Fruit fly (Drosophila melanogaster) whole organism, embryonic: ENCODE data around the gene CG3704.

Experiments used
- BEAF-32 ChIP-seq: fragments of 200-800 bp; sonication (Bioruptor generic); optimal IDR thresholded peaks from 3 replicates; lab custom pipeline; 2017; ENCODE audit warnings: missing biosample characterization, missing genetic modification characterization, mild to moderate bottlenecking, moderate library complexity, missing genetic modification reagents
- CG12769 ChIP-seq: fragments of 200-800 bp; sonication (Bioruptor generic); optimal IDR thresholded peaks from 2 replicates; lab custom pipeline; 2019; ENCODE audit warnings: missing biosample characterization, mild to moderate bottlenecking, missing genetic modification characterization, moderate library complexity
- CG13424 ChIP-seq: fragments of 200-800 bp; sonication (Bioruptor generic); optimal IDR thresholded peaks from 2 replicates; lab custom pipeline; 2019; ENCODE audit warnings: missing biosample characterization, mild to moderate bottlenecking, missing genetic modification characterization, moderate library complexity
- CG15269 ChIP-seq: fragments of 200-800 bp; sonication (Bioruptor generic); optimal IDR thresholded peaks from 2 replicates; lab custom pipeline; 2018; ENCODE audit warnings: missing biosample characterization, mild to moderate bottlenecking, missing genetic modification characterization, moderate library complexity
- CG15696 ChIP-seq: fragments of 200-800 bp; sonication (Bioruptor generic); optimal IDR thresholded peaks from 2 replicates; lab custom pipeline; 2019; ENCODE audit warnings: missing biosample characterization, mild to moderate bottlenecking, missing genetic modification characterization, moderate library complexity
- CG1602 ChIP-seq: fragments of 200-800 bp; sonication (Bioruptor generic); optimal IDR thresholded peaks from 3 replicates; lab custom pipeline; 2016; ENCODE audit warnings: missing biosample characterization, missing genetic modification characterization
- CG18011 ChIP-seq: fragments of 200-800 bp; sonication (Bioruptor generic); optimal IDR thresholded peaks from 2 replicates; lab custom pipeline; 2017; ENCODE audit warnings: missing biosample characterization, missing genetic modification characterization, mild to moderate bottlenecking, moderate library complexity, missing genotype
- CG18262 ChIP-seq: fragments of 200-800 bp; optimal IDR thresholded peaks from 3 replicates; lab custom pipeline; 2019; ENCODE audit warnings: missing biosample characterization, mild to moderate bottlenecking, missing genetic modification characterization, moderate library complexity
- CG3065 ChIP-seq: fragments of 200-800 bp; sonication (Bioruptor generic); optimal IDR thresholded peaks from 2 replicates; lab custom pipeline; 2016; ENCODE audit warnings: missing biosample characterization, missing genetic modification characterization
- CG3847 ChIP-seq: fragments of 200-800 bp; sonication (Bioruptor generic); IDR thresholded peaks from 2 replicates; pipeline ENCODE4 v1.3.6; 2022; ENCODE audit warnings: missing biosample characterization, missing genetic modification characterization
- CG7357 ChIP-seq: fragments of 200-800 bp; sonication (Bioruptor generic); IDR thresholded peaks from 3 replicates; pipeline ENCODE4 v1.3.6; 2022; ENCODE audit warnings: missing biosample characterization, missing genetic modification characterization
- CG9437 ChIP-seq: fragments of 200-800 bp; sonication (Bioruptor generic); optimal IDR thresholded peaks from 2 replicates; lab custom pipeline; 2018; ENCODE audit warnings: missing biosample characterization, mild to moderate bottlenecking, missing genetic modification characterization
- D ChIP-seq, 2 experiments: fragments of 200-800 bp in 1 of 2; fragments of >200 bp in 1 of 2; sonication (Bioruptor generic) in 1 of 2; optimal IDR thresholded peaks; 2 replicates in 1 of 2; 3 replicates in 1 of 2; lab custom pipeline; 2017; ENCODE audit warnings: mild to moderate bottlenecking in 1 of 2, missing biosample characterization in 1 of 2, missing genetic modification characterization in 1 of 2, missing genetic modification reagents in 1 of 2
- D19A ChIP-seq: fragments of 200-800 bp; optimal IDR thresholded peaks from 3 replicates; lab custom pipeline; 2019; ENCODE audit warnings: missing biosample characterization, mild to moderate bottlenecking, missing genetic modification characterization, moderate library complexity
- D19B ChIP-seq: fragments of 200-800 bp; sonication (Bioruptor generic); optimal IDR thresholded peaks from 2 replicates; lab custom pipeline; 2017; ENCODE audit warnings: missing biosample characterization, mild to moderate bottlenecking, missing genetic modification characterization
- Dip2 ChIP-seq: fragments of 200-800 bp; sonication (Bioruptor generic); IDR thresholded peaks from 2 replicates; pipeline ENCODE4 v1.3.6; 2022; ENCODE audit warnings: missing biosample characterization, missing genetic modification characterization
- Dip3 ChIP-seq: fragments of 200-800 bp; sonication (Bioruptor generic); optimal IDR thresholded peaks from 3 replicates; lab custom pipeline; 2016; ENCODE audit warnings: missing biosample characterization, missing genetic modification characterization
- Doc2 ChIP-seq: fragments of 200-800 bp; sonication (Bioruptor generic); IDR thresholded peaks from 2 replicates; pipeline ENCODE4 v1.3.6; 2022; ENCODE audit warnings: missing biosample characterization, missing genetic modification characterization
- Fer1 ChIP-seq: fragments of 200-800 bp; sonication (Bioruptor generic); optimal IDR thresholded peaks from 2 replicates; lab custom pipeline; 2017; ENCODE audit warnings: missing biosample characterization, mild to moderate bottlenecking, missing genetic modification characterization
- Fer3 ChIP-seq: fragments of 200-800 bp; sonication (Bioruptor generic); optimal IDR thresholded peaks from 2 replicates; lab custom pipeline; 2018; ENCODE audit warnings: missing biosample characterization, mild to moderate bottlenecking, missing genetic modification characterization, moderate library complexity
- Hmr ChIP-seq: fragments of 200-800 bp; sonication (Bioruptor generic); optimal IDR thresholded peaks from 3 replicates; lab custom pipeline; 2017; ENCODE audit warnings: mild to moderate bottlenecking, missing biosample characterization, missing genetic modification reagents, missing genetic modification characterization
- Lpt ChIP-seq: fragments of >200 bp; optimal IDR thresholded peaks from 2 replicates; lab custom pipeline; 2018; ENCODE audit warnings: missing biosample characterization, missing genetic modification characterization
- Myb ChIP-seq: fragments of 200-800 bp; sonication (Bioruptor generic); optimal IDR thresholded peaks from 2 replicates; lab custom pipeline; 2016; ENCODE audit warnings: missing biosample characterization, missing genetic modification characterization
- Oaz ChIP-seq: fragments of 200-800 bp; sonication (Bioruptor generic); IDR thresholded peaks from 2 replicates; pipeline ENCODE4 v1.3.6; 2022; ENCODE audit warnings: missing biosample characterization, missing genetic modification characterization
- TFAM ChIP-seq: fragments of 200-800 bp; sonication (Bioruptor generic); optimal IDR thresholded peaks from 2 replicates; lab custom pipeline; 2017; ENCODE audit warnings: missing biosample characterization, missing genetic modification characterization, inconsistent platforms
- Vsx1 ChIP-seq: fragments of 200-800 bp; sonication (Bioruptor generic); optimal IDR thresholded peaks from 2 replicates; lab custom pipeline; 2017; ENCODE audit warnings: missing biosample characterization, mild to moderate bottlenecking, missing genetic modification characterization, missing genetic modification reagents
- ac ChIP-seq: fragments of 200-800 bp; sonication (Bioruptor generic); optimal IDR thresholded peaks from 3 replicates; lab custom pipeline; 2017; ENCODE audit warnings: missing biosample characterization, mild to moderate bottlenecking, missing genetic modification characterization
- cad ChIP-seq: fragments of >200 bp; optimal IDR thresholded peaks from 2 replicates; lab custom pipeline; 2017; ENCODE audit warnings: missing biosample characterization, missing genetic modification characterization
- cg ChIP-seq: fragments of 200-800 bp; sonication (Bioruptor generic); optimal IDR thresholded peaks from 3 replicates; lab custom pipeline; 2019; ENCODE audit warnings: missing biosample characterization, mild to moderate bottlenecking, missing genetic modification characterization, moderate library complexity
- corto ChIP-seq: fragments of 200-800 bp; sonication (Bioruptor generic); optimal IDR thresholded peaks from 2 replicates; lab custom pipeline; 2016; ENCODE audit warnings: missing biosample characterization, mild to moderate bottlenecking, missing genetic modification characterization, moderate library complexity
- en ChIP-seq: fragments of 200-800 bp; sonication (Bioruptor generic); optimal IDR thresholded peaks from 2 replicates; lab custom pipeline; 2016; ENCODE audit warnings: missing biosample characterization, missing genetic modification characterization
- gsb-n ChIP-seq: fragments of 200-800 bp; sonication (Bioruptor generic); optimal IDR thresholded peaks from 3 replicates; lab custom pipeline; 2018; ENCODE audit warnings: missing biosample characterization, mild to moderate bottlenecking, missing genetic modification characterization
- hb ChIP-seq: fragments of 200-800 bp; sonication (Bioruptor generic); IDR thresholded peaks from 3 replicates; pipeline ENCODE4 v1.3.6; 2022; ENCODE audit warnings: missing biosample characterization, missing genetic modification characterization; ENCODE audit not compliant: partially characterized antibody
- ind ChIP-seq: fragments of 200-800 bp; sonication (Bioruptor generic); optimal IDR thresholded peaks from 3 replicates; lab custom pipeline; 2016; ENCODE audit warnings: missing biosample characterization, missing genetic modification characterization
- mld ChIP-seq: fragments of 200-800 bp; sonication (Bioruptor generic); IDR thresholded peaks from 3 replicates; pipeline ENCODE4 v1.3.6; 2022; ENCODE audit warnings: missing biosample characterization, missing genetic modification characterization; ENCODE audit not compliant: partially characterized antibody
- odd ChIP-seq: fragments of 200-800 bp; sonication (Bioruptor generic); optimal IDR thresholded peaks from 2 replicates; lab custom pipeline; 2017; ENCODE audit warnings: missing biosample characterization, mild to moderate bottlenecking, missing genetic modification characterization
- p53 ChIP-seq: fragments of 200-800 bp; sonication (Bioruptor generic); optimal IDR thresholded peaks from 2 replicates; lab custom pipeline; 2016; ENCODE audit warnings: missing biosample characterization, missing genetic modification characterization
- peb ChIP-seq: fragments of 200-800 bp; sonication (Bioruptor generic); IDR thresholded peaks from 2 replicates; pipeline ENCODE4 v1.3.6; 2022; ENCODE audit warnings: missing biosample characterization, missing genetic modification characterization
- psq ChIP-seq: fragments of 200-800 bp; sonication (Bioruptor generic); optimal IDR thresholded peaks from 2 replicates; lab custom pipeline; 2017; ENCODE audit warnings: missing biosample characterization, missing genetic modification characterization
- scrt ChIP-seq: fragments of 200-800 bp; sonication (Bioruptor generic); optimal IDR thresholded peaks from 2 replicates; lab custom pipeline; 2018; ENCODE audit warnings: missing biosample characterization, mild to moderate bottlenecking, missing genetic modification characterization, moderate library complexity
- so ChIP-seq: fragments of 200-800 bp; sonication (Bioruptor generic); IDR thresholded peaks from 3 replicates; pipeline ENCODE4 v1.3.6; 2022; ENCODE audit warnings: missing biosample characterization, missing genetic modification characterization
- tap ChIP-seq: fragments of 200-800 bp; optimal IDR thresholded peaks from 3 replicates; lab custom pipeline; 2019; ENCODE audit warnings: missing biosample characterization, mild to moderate bottlenecking, missing genetic modification characterization, moderate library complexity
- trh ChIP-seq: fragments of 200-800 bp; sonication (Bioruptor generic); optimal IDR thresholded peaks from 2 replicates; lab custom pipeline; 2016; ENCODE audit warnings: missing biosample characterization, missing genetic modification characterization
- tx ChIP-seq: fragments of 200-800 bp; sonication (Bioruptor generic); optimal IDR thresholded peaks from 2 replicates; lab custom pipeline; 2016; ENCODE audit warnings: missing biosample characterization, missing genetic modification characterization
- vfl ChIP-seq: fragments of 200-800 bp; sonication (Bioruptor generic); optimal IDR thresholded peaks from 2 replicates; lab custom pipeline; 2016; ENCODE audit warnings: missing biosample characterization, missing genetic modification characterization
- vnd ChIP-seq: fragments of 200-800 bp; sonication (Bioruptor generic); IDR thresholded peaks from 3 replicates; pipeline ENCODE4 v1.3.6; 2022; ENCODE audit warnings: missing biosample characterization, missing genetic modification characterization; ENCODE audit not compliant: partially characterized antibody
- vvl ChIP-seq: fragments of 200-800 bp; sonication (Bioruptor generic); IDR thresholded peaks from 2 replicates; pipeline ENCODE4 v1.3.6; 2022; ENCODE audit warnings: missing biosample characterization, missing genetic modification characterization
- wdn ChIP-seq: fragments of 200-800 bp; sonication (Bioruptor generic); IDR thresholded peaks from 2 replicates; pipeline ENCODE4 v1.3.6; 2022; ENCODE audit warnings: missing biosample characterization, missing genetic modification characterization
- zfh1 ChIP-seq: fragments of 200-800 bp; sonication (Bioruptor generic); IDR thresholded peaks from 3 replicates; pipeline ENCODE4 v1.3.6; 2022; ENCODE audit warnings: missing biosample characterization, missing genetic modification characterization

The CG3704 gene

DNA sequence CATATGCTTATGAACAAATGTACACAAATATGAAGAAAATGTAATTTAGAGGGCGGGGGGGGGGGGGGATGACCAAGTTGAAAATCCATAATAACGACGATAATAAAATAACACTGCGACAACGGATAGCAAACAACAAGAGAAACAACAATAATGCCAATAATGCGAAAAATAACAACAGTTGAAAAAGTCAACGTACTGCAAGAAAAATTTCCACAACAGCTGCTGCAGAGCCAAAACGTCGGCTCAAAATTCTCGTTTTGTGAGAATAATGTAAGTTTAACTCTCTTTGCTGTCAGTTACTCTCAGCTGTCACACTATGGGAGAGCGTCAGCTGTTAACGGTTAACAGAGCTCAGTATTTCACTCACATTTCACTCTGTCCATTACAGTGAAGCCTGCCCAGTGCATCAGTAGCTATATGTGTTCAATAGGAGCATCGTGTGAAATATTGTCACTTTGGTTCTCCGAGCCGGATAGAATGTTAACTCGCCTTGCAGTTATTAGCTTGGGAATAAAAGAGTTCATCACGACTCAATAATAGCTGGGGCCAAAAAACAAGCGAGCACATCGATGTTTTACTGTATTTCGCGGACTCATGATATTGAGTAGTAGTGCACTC is 39.8 kb downstream of the CG3704 start (continued):
- TF ChIP-seq D19A (tag; lab: Kevin White, UChicago) (peak; percentile 59), vnd (GFP tag; lab: Robert Waterston, UW) (no peak), CG12769 (peak; percentile 90), ind (GFP tag; lab: Kevin White, UChicago) (peak; percentile 89), BEAF-32 (no peak), CG3065 (GFP tag; lab: Kevin White, UChicago) (peak; percentile 22), Fer3 (tag; lab: Kevin White, UChicago) (peak; percentile 79), CG15269 (tag; lab: Kevin White, UChicago) (peak; percentile 86), CG7357 (GFP tag; lab: Robert Waterston, UW) (peak; percentile 47; the same call in 1 of the 3 replicates), psq (peak; percentile 13), vfl (peak; percentile 45), D (optimal IDR thresholded peaks at IDR 0.05; lab: Kevin White, UChicago) (no peak), D (GFP tag; optimal IDR thresholded peaks at IDR 0.05; lab: Kevin White, UChicago) (peak; percentile 51), scrt (peak; percentile 55), p53 (peak; percentile 38), D19B (peak; percentile 39), mld (GFP tag; lab: Robert Waterston, UW) (no peak), odd (peak; percentile 52), tap (tag; lab: Kevin White, UChicago) (peak; percentile 73), CG3847 (peak; percentile 62), Hmr (GFP tag; lab: Kevin White, UChicago) (peak; percentile 82), Dip2 (no peak), hb (GFP tag; lab: Robert Waterston, UW) (no peak), Dip3 (GFP tag; lab: Kevin White, UChicago) (peak; percentile 62), Lpt (GFP tag; lab: Kevin White, UChicago) (no peak), CG9437 (GFP tag; lab: Kevin White, UChicago) (peak; percentile 45), gsb-n (tag; lab: Kevin White, UChicago) (peak; percentile 56), CG13424 (peak; percentile 82), wdn (GFP tag; lab: Robert Waterston, UW) (peak; percentile 33; the same call in 1 of the 2 replicates), CG15696 (tag; lab: Kevin White, UChicago) (peak; percentile 34), Vsx1 (GFP tag; lab: Kevin White, UChicago) (peak; percentile 26), cg (no peak), Oaz (GFP tag; lab: Robert Waterston, UW) (peak; percentile 66), TFAM (GFP tag; lab: Kevin White, UChicago) (no peak), cad (GFP tag; lab: Kevin White, UChicago) (no peak), peb (GFP tag; lab: Robert Waterston, UW) (peak; percentile 39; the same call in 1 of the 2 replicates), Myb (GFP tag; lab: Kevin White, UChicago) (peak; percentile 47), tx (GFP tag; lab: Kevin White, UChicago) (peak; percentile 56), CG18262 (tag; lab: Kevin White, UChicago) (peak; percentile 76), so (GFP tag; lab: Robert Waterston, UW) (peak; percentile 36; the same call in 1 of the 3 replicates), CG18011 (GFP tag; lab: Kevin White, UChicago) (peak; percentile 56), Doc2 (GFP tag; lab: Robert Waterston, UW) (peak; percentile 25; the same call in 1 of the 2 replicates), en (GFP tag; lab: Kevin White, UChicago) (peak; percentile 66), zfh1 (GFP tag; lab: Robert Waterston, UW) (peak; percentile 87), CG1602 (GFP tag; lab: Kevin White, UChicago) (peak; percentile 58), trh (GFP tag; lab: Kevin White, UChicago) (no peak), Fer1 (GFP tag; lab: Kevin White, UChicago) (peak; percentile 85), ac (GFP tag; lab: Kevin White, UChicago) (peak; percentile 31), corto (GFP tag; lab: Kevin White, UChicago) (peak; percentile 59), vvl (peak; percentile 89)
